Worm (Caenorhabditis elegans): ENCODE data around the gene F40G9.6.

The F40G9.6 gene

ce11 chrIII:220368-220767 lies 41.0 kb downstream of the F40G9.6 start:
- TF ChIP-seq tbx-11 (GFP tag; IDR thresholded peaks at IDR 0.05) (no peak), ceh-36 (tag; optimal IDR thresholded peaks at IDR 0.05) (no peak), ets-7 (tag; optimal IDR thresholded peaks at IDR 0.05) (no peak)

DNA sequence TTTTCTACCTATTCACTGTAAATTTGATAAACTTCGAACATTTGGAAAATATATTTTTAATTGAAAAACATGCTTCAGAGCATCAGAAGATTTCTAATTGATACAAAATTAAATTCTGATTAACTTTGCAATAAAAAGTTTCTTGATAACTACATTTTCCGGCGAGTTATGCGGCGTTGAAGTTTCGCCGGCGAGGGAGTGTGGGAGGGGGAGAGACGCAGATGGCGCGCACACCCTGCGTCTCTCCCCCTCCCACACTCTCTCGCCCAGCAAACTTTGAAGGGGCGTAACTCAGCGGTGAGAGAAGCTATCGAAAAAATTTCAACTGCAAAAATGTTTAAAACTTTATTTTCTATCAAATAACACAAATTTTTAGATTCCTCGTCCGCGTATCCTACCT lies 43.2 kb downstream of the F40G9.6 start:
- TF ChIP-seq pes-1 (GFP tag; IDR thresholded peaks at IDR 0.05): no peak
- no peak for TF ChIP-seq ceh-13 (GFP tag; optimal IDR thresholded peaks at IDR 0.05)
- TF ChIP-seq tbx-37 (GFP tag; conservative IDR thresholded peaks at IDR 0.05): no peak
- no peak for TF ChIP-seq scrt-1 (GFP tag; IDR thresholded peaks at IDR 0.05)
- TF ChIP-seq hmg-4 (GFP tag; optimal IDR thresholded peaks at IDR 0.05): no peak
- no peak for TF ChIP-seq sea-1 (GFP tag; conservative IDR thresholded peaks at IDR 0.05)
- no peak for TF ChIP-seq B0310.2 (tag; optimal IDR thresholded peaks at IDR 0.05)

DNA sequence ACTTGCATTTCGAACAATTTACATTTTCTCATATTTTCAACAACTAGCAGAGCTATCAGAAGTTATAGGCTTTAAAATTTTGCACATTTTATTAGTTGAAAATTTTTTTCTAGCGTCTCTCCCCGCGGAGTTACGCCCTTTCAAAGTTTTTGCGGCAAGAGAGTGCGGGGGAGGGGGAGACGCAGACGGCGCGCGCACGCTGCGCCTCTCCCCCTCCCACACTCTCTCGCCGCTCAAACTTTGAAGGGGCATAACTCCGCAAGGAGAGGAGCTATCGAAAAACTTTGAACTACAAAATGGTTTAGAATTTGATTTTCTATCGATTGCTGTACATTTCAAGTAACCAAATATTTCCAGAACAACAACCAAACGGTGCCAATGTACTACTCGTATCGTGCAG lies 47.7 kb downstream of the F40G9.6 start:
- no peak for TF ChIP-seq F13C5.2 (tag; optimal IDR thresholded peaks at IDR 0.05)
- TF ChIP-seq pes-1 (GFP tag; IDR thresholded peaks at IDR 0.05): peak; percentile 45; the same call in 1 of the 2 replicates

Measured in whole organism, early embryonic.